Worm (Caenorhabditis elegans): ENCODE data around the gene ubl-1.

DNA sequence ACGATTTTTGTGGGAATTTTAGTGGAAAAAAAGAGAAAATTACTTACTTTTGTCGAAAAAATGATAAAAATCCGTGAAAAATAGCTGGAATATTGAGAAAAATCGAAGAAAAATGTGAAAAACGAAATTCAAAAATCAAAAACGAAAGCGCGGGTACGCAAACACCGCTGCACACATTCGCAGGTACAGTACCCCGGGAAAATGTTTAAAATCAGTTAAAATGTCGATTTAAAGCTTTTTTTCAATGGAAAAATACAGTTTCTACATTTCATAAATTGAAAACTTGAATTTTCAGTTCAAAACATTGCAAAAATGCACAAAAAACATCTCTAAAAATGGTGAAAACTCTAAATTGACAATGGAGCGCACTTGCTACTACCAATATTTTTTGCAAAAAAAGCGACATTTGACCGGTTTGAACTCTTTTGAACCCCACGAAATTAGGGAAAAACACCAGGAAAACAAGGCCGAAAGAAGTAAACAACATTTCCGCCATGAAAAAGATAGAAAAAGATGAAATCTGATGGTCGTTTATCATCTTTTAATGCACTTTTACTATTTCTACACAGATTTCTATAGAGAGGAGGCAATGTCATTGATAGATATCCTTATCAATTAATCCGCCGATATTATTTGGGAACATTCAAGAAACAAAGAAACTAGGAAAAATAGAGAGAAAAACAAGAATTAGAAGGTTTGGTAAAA is 27.2 kb upstream of the ubl-1 start, which contains the start of gene daf-2:
- TF ChIP-seq dve-1 (tag; optimal IDR thresholded peaks at IDR 0.05; ENCODE audit: insufficient read depth) = no peak
- peak in 1 of 2 experiments; percentile 3 for TF ChIP-seq unc-62 (GFP tag; optimal IDR thresholded peaks at IDR 0.05 in 1 of 2)
- TF ChIP-seq unc-62 (tag; optimal IDR thresholded peaks at IDR 0.05) = no peak
- no peak for TF ChIP-seq ceh-82 (tag; optimal IDR thresholded peaks at IDR 0.05)
- TF ChIP-seq nhr-48 (tag; optimal IDR thresholded peaks at IDR 0.05) = no peak
- TF ChIP-seq nhr-102 (tag; optimal IDR thresholded peaks at IDR 0.05) = no peak
- no peak for TF ChIP-seq mxl-2 (GFP tag; conservative IDR thresholded peaks at IDR 0.05)
- no peak for TF ChIP-seq zip-11 (GFP tag; IDR thresholded peaks at IDR 0.05)
- no peak for TF ChIP-seq F37D6.2 (tag; optimal IDR thresholded peaks at IDR 0.05)
- no peak for TF ChIP-seq pqm-1 (tag; optimal IDR thresholded peaks at IDR 0.05)
- TF ChIP-seq lsy-2 (tag; optimal IDR thresholded peaks at IDR 0.05) = no peak
- no peak for TF ChIP-seq egl-43 (GFP tag; IDR thresholded peaks at IDR 0.05)
- TF ChIP-seq lin-15B (tag; optimal IDR thresholded peaks at IDR 0.05) = no peak
- no peak for TF ChIP-seq Y105C5A.15 (GFP tag; IDR thresholded peaks at IDR 0.05)

Measured in whole organism, L4 larva.